Fruit fly (Drosophila melanogaster): ENCODE data around the gene CG8191.

DNA sequence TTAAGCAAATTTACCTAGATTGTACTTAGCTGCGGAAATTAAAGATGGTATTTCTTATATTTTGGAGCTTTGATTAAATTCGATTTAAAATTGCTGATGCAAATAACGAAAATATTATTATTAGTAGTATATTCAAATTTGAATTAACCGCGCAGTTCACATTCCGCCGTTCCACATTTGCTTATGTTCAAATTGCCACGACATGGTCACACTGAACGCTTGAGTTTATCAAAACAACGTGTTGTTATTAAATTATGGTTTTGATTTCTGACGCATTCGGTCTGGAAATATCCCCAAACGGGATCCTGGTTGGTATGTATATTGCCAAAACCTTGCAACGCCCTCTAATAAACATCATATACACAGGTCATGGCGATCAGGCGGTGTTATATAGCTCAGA, 37.5 kb downstream of the CG8191 start, which contains the start of gene CG33172:
- TF ChIP-seq Lpt (GFP tag; optimal IDR thresholded peaks at IDR 0.05) (no peak), CG6808 (GFP tag; optimal IDR thresholded peaks at IDR 0.05) (no peak), CG9139 (GFP tag; optimal IDR thresholded peaks at IDR 0.05) (no peak), Sox102F (GFP tag; optimal IDR thresholded peaks at IDR 0.05) (no peak), net (GFP tag; optimal IDR thresholded peaks at IDR 0.05) (no peak)

Measured in whole organism, prepupa.